Fruit fly (Drosophila melanogaster) whole organism: ENCODE measurements around the gene ND-49L.

Experiments
- CG8478 ChIP-seq: fragments of >200 bp; optimal IDR thresholded peaks from 2 replicates; lab custom pipeline; 2018; ENCODE audit warnings: inconsistent platforms
- Dll ChIP-seq: fragments of >200 bp; optimal IDR thresholded peaks from 2 replicates; lab custom pipeline; 2017
- EcR ChIP-seq, 2 experiments: fragments of >200 bp; optimal IDR thresholded peaks; 2 replicates each; lab custom pipeline; 2017; ENCODE audit warnings: missing biosample characterization in 2 of 2, missing genetic modification characterization in 2 of 2, missing genetic modification reagents in 2 of 2
- pan ChIP-seq: fragments of >200 bp; optimal IDR thresholded peaks from 2 replicates; lab custom pipeline; 2017
- psq ChIP-seq: fragments of >200 bp; optimal IDR thresholded peaks from 2 replicates; lab custom pipeline; 2017
- usp ChIP-seq: fragments of >200 bp; optimal IDR thresholded peaks from 2 replicates; lab custom pipeline; 2017; ENCODE audit warnings: missing biosample characterization, missing genetic modification characterization, mixed read lengths

ND-49L gene

DNA sequence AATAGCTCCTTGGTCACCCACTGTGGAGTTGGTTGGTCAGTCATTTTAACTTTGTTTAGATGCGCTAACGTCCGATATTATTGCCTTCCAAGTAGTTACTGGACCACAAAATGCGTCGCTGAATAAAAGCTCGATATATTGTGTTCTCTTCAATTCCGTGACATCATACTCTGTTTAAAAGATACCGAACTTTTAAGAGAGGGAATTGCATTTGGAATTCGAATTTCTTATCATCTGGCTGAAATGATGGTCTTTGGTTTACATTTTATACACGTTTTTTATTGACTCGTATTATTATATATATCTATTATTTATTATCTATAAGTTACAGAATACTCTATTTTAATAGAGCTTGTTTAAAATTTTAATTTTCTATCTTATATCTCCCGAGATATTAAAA lies 27.0 kb upstream of the ND-49L start, which contains the start of gene CHKov2:
Gene CHKov2 (minus strand): TSS at position 101 of the 400 bp plus-strand sequence.
- TF ChIP-seq EcR (GFP tag; optimal IDR thresholded peaks at IDR 0.05; lab: Kevin White, UChicago) (no peak), Dll (no peak), usp (no peak), psq (lab: Kevin White, UChicago) (no peak), pan (lab: Kevin White, UChicago) (no peak), CG8478 (lab: Kevin White, UChicago) (no peak)

DNA sequence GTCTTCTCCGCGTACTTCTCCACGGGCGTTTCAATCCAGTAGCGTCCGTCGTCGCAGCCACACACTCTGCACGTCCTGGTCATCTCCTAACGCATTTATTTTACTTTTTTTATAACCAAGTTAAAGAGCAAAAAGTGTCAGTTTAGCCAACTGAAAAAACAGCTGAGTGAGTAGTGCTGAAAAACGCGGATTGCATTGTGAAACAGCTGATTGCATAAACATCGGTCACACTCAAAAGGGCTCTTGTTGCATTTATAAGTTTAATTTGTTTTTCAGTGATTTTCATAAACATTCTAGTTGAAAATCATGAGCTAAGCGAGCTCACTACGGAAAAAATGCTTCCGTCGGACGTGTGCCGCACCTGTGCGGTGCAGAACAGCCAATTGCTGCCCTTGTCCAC lies 23.0 kb upstream of the ND-49L start, which contains the start of the genes CG10669 and CG11902:
Gene CG10669 (minus strand): TSS at position 179 of the 400 bp plus-strand sequence.
Gene CG11902 (plus strand): TSS at position 193 of the 400 bp plus-strand sequence.
- no peak for TF ChIP-seq EcR (GFP tag; optimal IDR thresholded peaks at IDR 0.05; lab: Kevin White, UChicago)

DNA sequence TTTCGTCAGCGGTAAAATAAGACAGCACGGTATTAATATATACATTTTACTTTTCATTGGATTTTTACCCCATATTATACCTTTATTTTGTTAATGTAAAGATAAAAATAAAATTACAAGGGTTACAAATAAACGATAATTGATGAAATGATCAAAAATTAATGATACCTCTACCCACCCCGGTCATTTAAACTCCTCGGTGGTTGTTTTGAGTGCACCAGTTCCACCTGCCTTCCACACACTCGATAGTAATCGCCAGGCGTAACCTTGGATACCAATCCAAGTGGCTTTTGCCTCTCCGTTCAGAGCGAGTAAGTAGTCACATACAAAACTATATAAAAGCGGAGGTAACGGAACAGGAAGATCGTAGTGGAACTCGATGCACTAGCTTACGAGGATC lies 18.1 kb upstream of the ND-49L start, which contains the start of gene rha:
Gene rha (plus strand): TSS at position 301 of the 400 bp plus-strand sequence.
- TF ChIP-seq usp = no peak
- TF ChIP-seq psq (lab: Kevin White, UChicago) = no peak
- no peak for TF ChIP-seq EcR (GFP tag; optimal IDR thresholded peaks at IDR 0.05; lab: Kevin White, UChicago)
- no peak for TF ChIP-seq pan (lab: Kevin White, UChicago)
- no peak for TF ChIP-seq Dll
- TF ChIP-seq CG8478 (lab: Kevin White, UChicago) = no peak

DNA sequence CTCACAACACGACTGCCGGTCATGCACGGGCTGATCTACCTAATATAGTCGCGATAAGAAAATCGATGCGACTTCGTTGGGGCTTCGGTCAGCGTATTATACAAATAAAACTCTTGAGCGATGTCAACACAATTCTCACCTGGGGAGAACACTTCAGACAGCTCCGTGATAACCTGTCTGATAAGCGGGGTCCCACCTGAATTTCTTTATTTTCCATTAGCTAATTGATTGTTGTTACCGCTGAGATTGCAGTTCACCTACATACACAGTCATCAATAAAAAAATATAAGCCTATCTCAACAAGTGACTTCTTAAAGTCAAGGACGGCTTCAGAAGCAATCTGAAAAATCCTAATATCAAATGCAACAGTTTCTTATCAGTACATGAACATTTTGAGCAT lies 11.2 kb upstream of the ND-49L start, which contains the start of gene tobi:
Gene tobi (minus strand): TSS at position 23 of the 400 bp plus-strand sequence.
- no peak for TF ChIP-seq psq (lab: Kevin White, UChicago)
- no peak for TF ChIP-seq usp
- no peak for TF ChIP-seq pan (lab: Kevin White, UChicago)
- no peak for TF ChIP-seq CG8478 (lab: Kevin White, UChicago)
- TF ChIP-seq Dll = no peak
- no peak for TF ChIP-seq EcR (GFP tag; optimal IDR thresholded peaks at IDR 0.05; lab: Kevin White, UChicago)

DNA sequence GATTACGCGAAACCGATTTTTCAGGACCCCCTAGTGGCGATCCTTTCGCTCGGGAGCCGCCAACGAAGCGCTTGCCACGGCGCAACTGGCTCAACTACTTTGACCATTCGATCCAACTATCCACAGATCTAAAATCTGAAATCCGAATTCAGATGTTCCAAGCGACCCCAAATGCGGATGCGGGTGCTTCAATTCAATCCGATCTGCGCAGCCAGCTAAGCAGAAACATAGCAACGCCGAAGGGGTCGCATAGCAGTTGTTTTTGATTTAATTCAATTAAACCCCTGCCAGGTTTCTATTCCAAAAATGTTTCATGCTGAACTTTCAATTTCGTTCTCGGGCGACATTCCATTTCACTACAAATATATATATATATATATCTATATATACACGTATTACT lies 24.6 kb downstream of the ND-49L start, which contains the start of gene alrm:
Gene alrm (minus strand): TSS at position 101 of the 400 bp plus-strand sequence.
- TF ChIP-seq EcR (GFP tag; optimal IDR thresholded peaks at IDR 0.05; lab: Kevin White, UChicago) = no peak
- no peak for TF ChIP-seq pan (lab: Kevin White, UChicago)
- TF ChIP-seq usp = no peak
- no peak for TF ChIP-seq Dll
- no peak for TF ChIP-seq CG8478 (lab: Kevin White, UChicago)
- no peak for TF ChIP-seq psq (lab: Kevin White, UChicago)

DNA sequence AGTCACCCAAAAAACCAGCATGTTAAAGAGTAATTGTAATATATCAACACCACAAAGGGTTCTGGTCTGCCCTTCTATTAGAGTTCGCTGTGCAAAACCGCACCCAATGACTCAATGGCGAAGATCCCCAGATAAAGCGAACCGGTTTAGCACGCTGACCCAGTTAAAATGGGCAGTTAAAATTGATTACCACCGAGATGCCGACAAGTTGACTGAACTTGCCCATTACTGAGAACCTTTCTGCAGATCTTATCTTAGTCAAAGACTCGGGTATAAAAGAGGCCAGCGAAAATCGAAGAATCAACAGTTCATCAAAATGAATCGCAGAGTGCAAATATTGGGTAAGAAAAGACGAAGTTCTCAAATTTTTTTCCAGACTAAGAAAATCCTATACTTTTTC lies 25.3 kb downstream of the ND-49L start, which contains the start of gene CG31437:
Gene CG31437 (plus strand): TSS at position 301 of the 400 bp plus-strand sequence.
- no peak for TF ChIP-seq CG8478 (lab: Kevin White, UChicago)
- no peak for TF ChIP-seq psq (lab: Kevin White, UChicago)
- no peak for TF ChIP-seq EcR (GFP tag; optimal IDR thresholded peaks at IDR 0.05; lab: Kevin White, UChicago)
- no peak for TF ChIP-seq Dll
- TF ChIP-seq usp = no peak
- no peak for TF ChIP-seq pan (lab: Kevin White, UChicago)

DNA sequence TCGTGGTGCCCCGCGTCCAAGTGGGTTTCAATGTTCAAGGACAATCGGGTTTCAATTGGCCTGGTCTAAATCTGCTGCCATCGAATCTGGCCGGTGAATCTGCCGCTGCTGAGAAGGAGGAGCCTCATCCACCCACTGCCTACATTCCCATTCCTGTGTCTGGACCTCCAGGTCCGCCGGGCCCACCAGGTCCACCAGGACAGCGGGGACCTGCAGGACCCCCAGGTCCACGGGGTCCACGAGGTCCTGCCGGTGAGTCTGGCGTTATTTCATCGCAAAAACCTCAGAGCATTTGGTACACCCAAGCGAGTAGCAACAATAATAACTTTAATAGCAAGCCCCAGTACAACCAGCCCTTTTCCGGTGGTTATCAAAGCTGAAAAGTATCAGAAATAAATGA lies 26.1 kb downstream of the ND-49L start:
- TF ChIP-seq pan (lab: Kevin White, UChicago) (no peak), EcR (GFP tag; optimal IDR thresholded peaks at IDR 0.05; lab: Kevin White, UChicago) (no peak), psq (lab: Kevin White, UChicago) (no peak), CG8478 (lab: Kevin White, UChicago) (no peak), Dll (no peak), usp (no peak)

DNA sequence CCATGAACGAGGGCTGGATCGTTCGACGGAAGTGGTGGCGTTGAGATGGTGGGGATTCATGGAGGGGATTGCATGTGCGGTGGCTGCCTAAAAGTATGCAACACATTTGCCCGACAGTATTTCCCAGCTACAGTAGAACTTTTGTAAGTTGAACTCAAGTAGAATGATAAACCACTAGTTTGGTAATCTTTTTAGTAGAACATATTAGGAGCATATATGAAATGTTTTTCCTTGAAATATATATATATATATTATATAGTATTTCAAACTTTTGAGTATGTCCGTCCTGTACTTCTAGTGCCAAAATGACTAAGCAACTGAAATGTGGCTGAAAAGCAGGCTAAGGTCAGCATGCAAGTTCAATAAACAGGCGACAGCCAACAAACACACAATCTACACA lies 30.4 kb downstream of the ND-49L start:
- TF ChIP-seq pan (lab: Kevin White, UChicago) (no peak), Dll (no peak), EcR (GFP tag; optimal IDR thresholded peaks at IDR 0.05; lab: Kevin White, UChicago) (no peak), usp (no peak), CG8478 (lab: Kevin White, UChicago) (no peak), psq (lab: Kevin White, UChicago) (no peak)

DNA sequence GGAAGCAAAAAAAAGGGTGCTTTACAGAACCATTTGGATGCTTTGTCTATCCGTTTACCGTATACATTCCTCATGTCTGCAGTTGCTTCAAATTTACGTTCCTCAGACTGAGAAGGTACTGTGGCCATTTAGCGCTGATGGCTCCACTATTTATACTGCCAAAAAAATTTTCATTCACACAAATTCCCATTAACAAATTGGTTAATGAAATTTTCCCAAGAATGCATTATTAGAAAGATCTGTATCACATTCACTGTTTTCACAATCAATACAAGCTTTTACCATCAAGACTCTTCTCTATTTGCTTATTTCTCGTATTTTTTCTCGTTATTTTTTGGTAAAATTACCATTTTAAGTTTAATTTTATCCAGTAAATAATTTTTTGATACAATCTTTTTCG lies 42.5 kb downstream of the ND-49L start, which contains the start of gene Muc96D:
Gene Muc96D (minus strand): TSS at position 101 of the 400 bp plus-strand sequence.
- no peak for TF ChIP-seq usp
- TF ChIP-seq psq (lab: Kevin White, UChicago) = no peak
- TF ChIP-seq CG8478 (lab: Kevin White, UChicago) = no peak
- TF ChIP-seq EcR (GFP tag; optimal IDR thresholded peaks at IDR 0.05; lab: Kevin White, UChicago) = no peak
- TF ChIP-seq Dll = no peak
- no peak for TF ChIP-seq pan (lab: Kevin White, UChicago)
